Worm (Caenorhabditis elegans) whole organism, late embryonic: Measurements from ENCODE around the gene pph-4.2.
A peak's percentile ranks its signal among the peaks of the same experiment; 100 is the strongest.
"Not testable (repeated sequence)": the region's sequence is repeated elsewhere in the genome, so short reads cannot be mapped to it uniquely, and the experiment has no call there.

Source experiments
- C38D4.7 ChIP-seq: fragments of 200-800 bp; sonication (Bioruptor generic); optimal IDR thresholded peaks from 2 replicates; lab custom pipeline; 2018; ENCODE audit warnings: mild to moderate bottlenecking, missing genetic modification characterization, moderate library complexity, missing compliant biosample characterization
- T23F11.4 ChIP-seq: fragments of 200-800 bp; sonication (Bioruptor generic); optimal IDR thresholded peaks from 2 replicates; lab custom pipeline; 2018; ENCODE audit warnings: mild to moderate bottlenecking, missing genetic modification characterization, missing compliant biosample characterization
- Y22D7AL.16 ChIP-seq: sonication (generic microtip); optimal IDR thresholded peaks from 2 replicates; lab custom pipeline; 2016; ENCODE audit warnings: missing genetic modification characterization, missing compliant biosample characterization
- ceh-18 ChIP-seq: sonication (generic microtip); optimal IDR thresholded peaks from 2 replicates; lab custom pipeline; 2016; ENCODE audit warnings: missing genetic modification characterization, missing compliant biosample characterization
- ceh-2 ChIP-seq: sonication (generic microtip); optimal IDR thresholded peaks from 2 replicates; lab custom pipeline; 2016; ENCODE audit warnings: missing genotype, missing genetic modification characterization, missing compliant biosample characterization
- ceh-22 ChIP-seq: sonication (generic microtip); optimal IDR thresholded peaks from 2 replicates; lab custom pipeline; 2017; ENCODE audit warnings: missing biosample characterization, missing genetic modification characterization
- ceh-30 ChIP-seq: fragments of 150-350 bp; optimal IDR thresholded peaks from 2 replicates; lab custom pipeline; 2014; ENCODE audit warnings: missing biosample characterization, missing genetic modification characterization
- ceh-48 ChIP-seq: sonication (generic microtip); optimal IDR thresholded peaks from 2 replicates; lab custom pipeline; 2016; ENCODE audit warnings: missing genetic modification characterization, inconsistent platforms, missing compliant biosample characterization
- ceh-9 ChIP-seq: sonication (generic microtip); optimal IDR thresholded peaks from 2 replicates; lab custom pipeline; 2016; ENCODE audit warnings: mild to moderate bottlenecking, missing genetic modification characterization, inconsistent platforms, missing compliant biosample characterization
- dmd-4 ChIP-seq: sonication (generic microtip); optimal IDR thresholded peaks from 2 replicates; lab custom pipeline; 2016; ENCODE audit warnings: borderline replicate concordance, missing genetic modification characterization, missing compliant biosample characterization
- elt-2 ChIP-seq: sonication (generic microtip); optimal IDR thresholded peaks from 2 replicates; lab custom pipeline; 2016; ENCODE audit warnings: missing genetic modification reagents, missing genetic modification characterization, missing compliant biosample characterization
- elt-4 ChIP-seq: sonication (generic microtip); optimal IDR thresholded peaks from 2 replicates; lab custom pipeline; 2016; ENCODE audit warnings: missing genetic modification characterization, missing compliant biosample characterization
- fax-1 ChIP-seq: sonication (generic microtip); optimal IDR thresholded peaks from 2 replicates; lab custom pipeline; 2016; ENCODE audit warnings: missing genotype, missing genetic modification characterization, missing compliant biosample characterization
- fkh-6 ChIP-seq: sonication (generic microtip); optimal IDR thresholded peaks from 2 replicates; lab custom pipeline; 2016; ENCODE audit warnings: missing genetic modification characterization, missing compliant biosample characterization
- gmeb-2 ChIP-seq: sonication (generic microtip); optimal IDR thresholded peaks from 2 replicates; lab custom pipeline; 2016; ENCODE audit warnings: missing genetic modification characterization, inconsistent platforms, missing compliant biosample characterization
- hlh-13 ChIP-seq: fragments of 200-800 bp; sonication (Bioruptor generic); optimal IDR thresholded peaks from 2 replicates; lab custom pipeline; 2018; ENCODE audit warnings: mild to moderate bottlenecking, missing genetic modification characterization, missing compliant biosample characterization
- hlh-15 ChIP-seq: sonication (generic microtip); optimal IDR thresholded peaks from 2 replicates; lab custom pipeline; 2016; ENCODE audit warnings: missing genetic modification characterization, missing compliant biosample characterization
- hlh-30 ChIP-seq: sonication (generic microtip); optimal IDR thresholded peaks from 2 replicates; lab custom pipeline; 2017; ENCODE audit warnings: antibody characterized with exemption, missing genetic modification characterization, missing compliant biosample characterization; ENCODE audit not compliant: insufficient read depth
- hlh-8 ChIP-seq: sonication (generic microtip); optimal IDR thresholded peaks from 2 replicates; lab custom pipeline; 2016; ENCODE audit warnings: missing genotype, missing genetic modification characterization, missing compliant biosample characterization
- lin-11 ChIP-seq: fragments of 200-800 bp; sonication (Bioruptor generic); optimal IDR thresholded peaks from 2 replicates; lab custom pipeline; 2018; ENCODE audit warnings: mild to moderate bottlenecking, missing genetic modification characterization, missing compliant biosample characterization
- madf-2 ChIP-seq: sonication (generic microtip); optimal IDR thresholded peaks from 2 replicates; lab custom pipeline; 2017; ENCODE audit warnings: missing genetic modification characterization, missing compliant biosample characterization
- mec-3 ChIP-seq: sonication (generic microtip); optimal IDR thresholded peaks from 2 replicates; lab custom pipeline; 2016; ENCODE audit warnings: borderline replicate concordance, missing genetic modification characterization, missing compliant biosample characterization
- nhr-11 ChIP-seq: fragments of 150-350 bp; optimal IDR thresholded peaks from 2 replicates; lab custom pipeline; 2014; ENCODE audit warnings: missing biosample characterization, missing genetic modification characterization
- npax-4 ChIP-seq: sonication (generic microtip); optimal IDR thresholded peaks from 2 replicates; lab custom pipeline; 2016; ENCODE audit warnings: missing genetic modification characterization, missing compliant biosample characterization
- odd-2 ChIP-seq: sonication (generic microtip); optimal IDR thresholded peaks from 2 replicates; lab custom pipeline; 2017; ENCODE audit warnings: antibody characterized with exemption, mild to moderate bottlenecking, missing genetic modification characterization, missing compliant biosample characterization
- pat-9 ChIP-seq: fragments of 200-800 bp; sonication (Bioruptor generic); optimal IDR thresholded peaks from 2 replicates; lab custom pipeline; 2018; ENCODE audit warnings: mild to moderate bottlenecking, missing genetic modification characterization, moderate library complexity, missing compliant biosample characterization
- pax-1 ChIP-seq: fragments of 150-350 bp; optimal IDR thresholded peaks from 2 replicates; lab custom pipeline; 2014; ENCODE audit warnings: missing biosample characterization, missing genetic modification characterization
- pha-2 ChIP-seq: sonication (generic microtip); optimal IDR thresholded peaks from 2 replicates; lab custom pipeline; 2017; ENCODE audit warnings: mild to moderate bottlenecking, missing genetic modification characterization, missing compliant biosample characterization
- rnt-1 ChIP-seq: sonication (generic microtip); optimal IDR thresholded peaks from 2 replicates; lab custom pipeline; 2016; ENCODE audit warnings: missing genetic modification characterization, missing compliant biosample characterization
- sox-2 ChIP-seq: fragments of 200-800 bp; sonication (Bioruptor generic); IDR thresholded peaks from 2 replicates; pipeline ENCODE4 v1.3.6; 2022; ENCODE audit warnings: missing genetic modification reagents, missing genetic modification characterization, missing compliant biosample characterization
- syd-9 ChIP-seq: sonication (generic microtip); optimal IDR thresholded peaks from 2 replicates; lab custom pipeline; 2016; ENCODE audit warnings: mild to moderate bottlenecking, missing genetic modification characterization, moderate library complexity, missing compliant biosample characterization
- tbx-2 ChIP-seq: sonication (generic microtip); optimal IDR thresholded peaks from 2 replicates; lab custom pipeline; 2016; ENCODE audit warnings: missing genetic modification characterization, missing compliant biosample characterization
- unc-42 ChIP-seq: sonication (generic microtip); optimal IDR thresholded peaks from 2 replicates; lab custom pipeline; 2016; ENCODE audit warnings: missing genotype, missing genetic modification characterization, missing compliant biosample characterization
- ztf-16 ChIP-seq: sonication (generic microtip); optimal IDR thresholded peaks from 2 replicates; lab custom pipeline; 2017; ENCODE audit warnings: missing genetic modification characterization, missing compliant biosample characterization

Gene pph-4.2

ce11 chrIII:12399709-12400108, 22.7 kb upstream of the pph-4.2 start (continued):
- TF ChIP-seq C38D4.7 (GFP tag; lab: Kevin White, UChicago) = peak; percentile 67
- no peak for TF ChIP-seq pax-1 (tag; lab: Kevin White, UChicago)
- TF ChIP-seq pat-9 = peak; percentile 61
- TF ChIP-seq hlh-30 (tag; lab: Kevin White, UChicago) = no peak
- TF ChIP-seq madf-2 (tag; lab: Kevin White, UChicago) = no peak
- TF ChIP-seq ceh-18 (tag; lab: Kevin White, UChicago) = peak; percentile 16
- TF ChIP-seq ceh-22 (tag; lab: Kevin White, UChicago) = no peak
- peak; percentile 1 for TF ChIP-seq hlh-13
- no peak for TF ChIP-seq dmd-4 (tag; lab: Kevin White, UChicago)
- TF ChIP-seq T23F11.4 = peak; percentile 3
- TF ChIP-seq rnt-1 (tag; lab: Kevin White, UChicago) = peak; percentile 10
- no peak for TF ChIP-seq ceh-9 (tag; lab: Kevin White, UChicago)
- no peak for TF ChIP-seq tbx-2 (tag; lab: Kevin White, UChicago)
- TF ChIP-seq hlh-15 (tag; lab: Kevin White, UChicago) = peak; percentile 7
- TF ChIP-seq elt-2 = peak; percentile 48
- 0 out of 2 replicates have a peak, but pooled peaks have one; percentile 42 for TF ChIP-seq sox-2 (GFP tag; lab: Robert Waterston, UW)
- no peak for TF ChIP-seq fax-1 (tag; lab: Kevin White, UChicago)
- no peak for TF ChIP-seq elt-4 (tag; lab: Kevin White, UChicago)
- no peak for TF ChIP-seq ceh-2 (tag; lab: Kevin White, UChicago)
- TF ChIP-seq unc-42 = no peak
- peak; percentile 36 for TF ChIP-seq npax-4 (tag; lab: Kevin White, UChicago)
- peak; percentile 20 for TF ChIP-seq fkh-6
- no peak for TF ChIP-seq mec-3 (tag; lab: Kevin White, UChicago)
- peak; percentile 33 for TF ChIP-seq Y22D7AL.16 (tag; lab: Kevin White, UChicago)
- TF ChIP-seq odd-2 (tag; lab: Kevin White, UChicago) = no peak
- TF ChIP-seq syd-9 (tag; lab: Kevin White, UChicago) = peak; percentile 32
- no peak for TF ChIP-seq pha-2 (tag; lab: Kevin White, UChicago)

ce11 chrIII:12398468-12398867, 21.4 kb upstream of the pph-4.2 start:
- TF ChIP-seq gmeb-2 (tag; lab: Kevin White, UChicago) = no peak

- TF ChIP-seq ceh-48 (tag; lab: Kevin White, UChicago) (peak; percentile 44), hlh-8 (tag; lab: Kevin White, UChicago) (no peak)
These were observed 18.0 kb upstream of the pph-4.2 start, which contains the start of gene Y49E10.10 for ce11 chrIII:12395085-12395484. Y49E10.10 (plus strand) TSS chrIII:12395465.

ce11 chrIII:12388106-12388505, 11.1 kb upstream of the pph-4.2 start:
- TF ChIP-seq hlh-15 (tag; lab: Kevin White, UChicago) = no peak
- no peak for TF ChIP-seq ztf-16 (tag; lab: Kevin White, UChicago)
- no peak for TF ChIP-seq ceh-30 (tag; lab: Kevin White, UChicago)
- TF ChIP-seq nhr-11 (tag; lab: Kevin White, UChicago) = no peak

- TF ChIP-seq hlh-13; ceh-2 (tag; lab: Kevin White, UChicago); lin-11: not testable (repeated sequence)
These were observed 9.5 kb upstream of the pph-4.2 start, which contains the start of gene Y49E10.30 for ce11 chrIII:12386597-12386996. Y49E10.30 (plus strand) TSS chrIII:12386897.
